Fruit fly (Drosophila melanogaster): Measurements from ENCODE around the gene Vps45.

Gene Vps45

DNA sequence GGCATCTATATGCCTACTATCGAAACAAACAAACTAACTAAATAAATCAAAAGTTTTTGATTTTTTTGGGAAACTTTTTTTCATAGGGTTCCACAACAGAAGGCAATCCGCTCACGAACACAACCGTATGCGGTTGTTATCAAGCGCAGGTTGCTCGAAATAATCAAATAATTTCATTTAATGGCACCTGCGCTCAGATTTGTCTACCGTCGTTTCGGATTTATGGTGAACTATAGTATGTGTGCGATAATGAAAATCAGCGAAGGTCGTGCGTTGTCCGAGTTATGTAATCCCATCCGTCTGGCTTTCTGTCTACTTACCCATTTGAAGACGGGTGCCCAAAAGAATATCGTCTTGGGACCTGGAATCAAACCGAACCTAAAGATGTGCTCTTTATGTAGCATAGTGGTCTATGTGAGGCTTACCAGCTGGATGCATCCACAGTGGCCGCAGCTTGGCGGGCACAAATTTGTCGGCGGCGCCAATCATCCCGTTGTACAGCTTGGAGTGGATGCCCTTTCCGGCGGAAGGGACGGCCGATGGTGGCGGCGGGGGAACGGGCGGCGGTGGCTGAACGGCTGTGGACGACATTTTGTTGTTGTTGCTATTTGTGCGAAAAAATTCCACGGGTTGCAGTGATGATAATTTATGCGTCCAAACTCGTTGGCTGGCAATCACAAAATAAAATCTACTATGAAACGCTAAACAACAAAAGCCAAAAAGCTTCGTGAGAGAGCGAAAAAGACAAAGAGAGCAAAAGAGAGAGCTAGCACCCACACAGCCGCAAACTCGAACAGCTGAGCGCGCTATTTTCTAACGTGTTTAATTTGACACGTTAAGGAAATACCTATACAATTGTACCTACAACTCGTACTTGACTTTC lies 9.4 kb downstream of the Vps45 start (continued):
- TF ChIP-seq CG8281 (tag; optimal IDR thresholded peaks at IDR 0.05) (no peak), exex (tag; optimal IDR thresholded peaks at IDR 0.05) (peak; percentile 94), ken (GFP tag; IDR thresholded peaks at IDR 0.05) (no peak), Hsf (GFP tag; optimal IDR thresholded peaks at IDR 0.05) (no peak), CG15479 (GFP tag; optimal IDR thresholded peaks at IDR 0.05) (no peak), prd (optimal IDR thresholded peaks at IDR 0.05) (no peak), prd (GFP tag; IDR thresholded peaks at IDR 0.05) (no peak), pum (GFP tag; optimal IDR thresholded peaks at IDR 0.05) (no peak), HHEX (GFP tag; optimal IDR thresholded peaks at IDR 0.05) (no peak), tup (GFP tag; optimal IDR thresholded peaks at IDR 0.05) (no peak), CG2712 (tag; optimal IDR thresholded peaks at IDR 0.05) (no peak), bsh (GFP tag; optimal IDR thresholded peaks at IDR 0.05) (no peak), CG15514 (GFP tag; optimal IDR thresholded peaks at IDR 0.05) (no peak), gcm (GFP tag; optimal IDR thresholded peaks at IDR 0.05) (no peak), klu (GFP tag; IDR thresholded peaks at IDR 0.05) (no peak), Atf-2 (GFP tag; optimal IDR thresholded peaks at IDR 0.05) (no peak), sens-2 (GFP tag; IDR thresholded peaks at IDR 0.05) (no peak; the same call in 1 of the 2 replicates), lilli (GFP tag; optimal IDR thresholded peaks at IDR 0.05) (no peak), br (optimal IDR thresholded peaks at IDR 0.05) (no peak), CG11560 (tag; IDR thresholded peaks at IDR 0.05) (no peak), CG12104 (GFP tag; optimal IDR thresholded peaks at IDR 0.05) (peak; percentile 2), CG31224 (GFP tag; IDR thresholded peaks at IDR 0.05) (no peak), CG11696 (GFP tag; IDR thresholded peaks at IDR 0.05) (no peak), bab2 (GFP tag; optimal IDR thresholded peaks at IDR 0.05) (no peak), CG12659 (GFP tag; optimal IDR thresholded peaks at IDR 0.05) (no peak), Dad (GFP tag; optimal IDR thresholded peaks at IDR 0.05) (no peak), CG4820 (GFP tag; optimal IDR thresholded peaks at IDR 0.05) (no peak), hth (optimal IDR thresholded peaks at IDR 0.05) (no peak), CG12155 (GFP tag; optimal IDR thresholded peaks at IDR 0.05) (no peak), ems (GFP tag; optimal IDR thresholded peaks at IDR 0.05) (no peak), CG32532 (GFP tag; IDR thresholded peaks at IDR 0.05) (peak; percentile 38; the same call in 1 of the 2 replicates), CG17359 (tag; optimal IDR thresholded peaks at IDR 0.05) (no peak), CG32772 (GFP tag; IDR thresholded peaks at IDR 0.05) (no peak), CTCF (GFP tag; optimal IDR thresholded peaks at IDR 0.05) (no peak), onecut (GFP tag; IDR thresholded peaks at IDR 0.05) (no peak), repo (GFP tag; optimal IDR thresholded peaks at IDR 0.05) (no peak), vfl (GFP tag; optimal IDR thresholded peaks at IDR 0.05) (no peak), CG7786 (GFP tag; optimal IDR thresholded peaks at IDR 0.05) (no peak), CG15073 (GFP tag; optimal IDR thresholded peaks at IDR 0.05) (no peak), E2f2 (GFP tag; IDR thresholded peaks at IDR 0.05) (no peak), Myb (GFP tag; optimal IDR thresholded peaks at IDR 0.05) (no peak), GATAe (GFP tag; conservative IDR thresholded peaks at IDR 0.05) (no peak), B-H2 (GFP tag; optimal IDR thresholded peaks at IDR 0.05) (no peak), CG14965 (GFP tag; optimal IDR thresholded peaks at IDR 0.05; ENCODE audit: borderline replicate concordance) (no peak), NK7.1 (GFP tag; optimal IDR thresholded peaks at IDR 0.05) (no peak), NfI (GFP tag; optimal IDR thresholded peaks at IDR 0.05) (no peak), usp (GFP tag; optimal IDR thresholded peaks at IDR 0.05) (no peak), Ssrp (tag; optimal IDR thresholded peaks at IDR 0.05) (no peak), aop (GFP tag; IDR thresholded peaks at IDR 0.05) (no peak), otp (GFP tag; IDR thresholded peaks at IDR 0.05) (no peak; the same call in 2 of the 3 replicates), row (GFP tag; IDR thresholded peaks at IDR 0.05) (no peak), CG6813 (GFP tag; optimal IDR thresholded peaks at IDR 0.05) (no peak)

Measured in whole organism, embryonic.